Fruit fly (Drosophila melanogaster): Measurements from ENCODE around the gene Nna1.
A peak's percentile ranks its signal among the peaks of the same experiment; 100 is the strongest.

Gene Nna1

dm6 chrX:13643961-13644360 lies 48.1 kb upstream of the Nna1 start (continued):
- TF ChIP-seq en (GFP tag; optimal IDR thresholded peaks at IDR 0.05) = no peak
- TF ChIP-seq emc (GFP tag; optimal IDR thresholded peaks at IDR 0.05) = no peak
- TF ChIP-seq dmrt11E (tag; optimal IDR thresholded peaks at IDR 0.05) = peak; percentile 32
- TF ChIP-seq CG34422 (GFP tag; IDR thresholded peaks at IDR 0.05) = peak; percentile 75
- TF ChIP-seq dan (GFP tag; IDR thresholded peaks at IDR 0.05) = no peak
- TF ChIP-seq CG11723 (GFP tag; optimal IDR thresholded peaks at IDR 0.05) = no peak
- TF ChIP-seq Six4 (GFP tag; optimal IDR thresholded peaks at IDR 0.05) = peak; percentile 17
- peak; percentile 30 for TF ChIP-seq fd3F (GFP tag; optimal IDR thresholded peaks at IDR 0.05)
- TF ChIP-seq seq (GFP tag; IDR thresholded peaks at IDR 0.05) = no peak
- peak; percentile 73 for TF ChIP-seq CG32772 (GFP tag; IDR thresholded peaks at IDR 0.05)
- peak; percentile 3 for TF ChIP-seq Ets97D (GFP tag; optimal IDR thresholded peaks at IDR 0.05)
- TF ChIP-seq sqz (GFP tag; optimal IDR thresholded peaks at IDR 0.05) = peak; percentile 84
- no peak for TF ChIP-seq HmgZ (tag; optimal IDR thresholded peaks at IDR 0.05)
- TF ChIP-seq caup (GFP tag; optimal IDR thresholded peaks at IDR 0.05; ENCODE audit: severe bottlenecking) = peak; percentile 44
- peak; percentile 38 for TF ChIP-seq CG2120 (GFP tag; optimal IDR thresholded peaks at IDR 0.05)
- TF ChIP-seq ap (GFP tag; IDR thresholded peaks at IDR 0.05) = peak; percentile 61
- no peak for TF ChIP-seq CG12104 (GFP tag; optimal IDR thresholded peaks at IDR 0.05)
- TF ChIP-seq CG12219 (GFP tag; optimal IDR thresholded peaks at IDR 0.05) = peak; percentile 36
- no peak for TF ChIP-seq C15 (GFP tag; IDR thresholded peaks at IDR 0.05)
- TF ChIP-seq CG10979 (tag; optimal IDR thresholded peaks at IDR 0.05) = peak; percentile 63
- TF ChIP-seq Bteb2 (GFP tag; optimal IDR thresholded peaks at IDR 0.05) = no peak
- TF ChIP-seq Side (GFP tag; optimal IDR thresholded peaks at IDR 0.05) = peak; percentile 57
- no peak for TF ChIP-seq tx (GFP tag; optimal IDR thresholded peaks at IDR 0.05)
- peak; percentile 28 for TF ChIP-seq CG15269 (tag; optimal IDR thresholded peaks at IDR 0.05)
- peak; percentile 50 for TF ChIP-seq grn (GFP tag; optimal IDR thresholded peaks at IDR 0.05)
- 0 out of 2 replicates have a peak, but pooled peaks have one; percentile 14 for TF ChIP-seq Drgx (GFP tag; IDR thresholded peaks at IDR 0.05)
- peak; percentile 70 for TF ChIP-seq CG14441 (GFP tag; IDR thresholded peaks at IDR 0.05)
- TF ChIP-seq gt (GFP tag; IDR thresholded peaks at IDR 0.05) = no peak
- TF ChIP-seq Scr (GFP tag; IDR thresholded peaks at IDR 0.05; ENCODE audit: partially characterized antibody) = no peak
- TF ChIP-seq CG2875 (GFP tag; optimal IDR thresholded peaks at IDR 0.05) = peak; percentile 47
- TF ChIP-seq Adf1 (GFP tag; IDR thresholded peaks at IDR 0.05) = no peak
- no peak for TF ChIP-seq Dad (GFP tag; optimal IDR thresholded peaks at IDR 0.05)
- TF ChIP-seq Atf-2 (GFP tag; optimal IDR thresholded peaks at IDR 0.05) = peak; percentile 19
- peak; percentile 48 for TF ChIP-seq CG12071 (GFP tag; optimal IDR thresholded peaks at IDR 0.05)
- no peak for TF ChIP-seq CG31365 (tag; optimal IDR thresholded peaks at IDR 0.05)
- TF ChIP-seq cwo (GFP tag; optimal IDR thresholded peaks at IDR 0.05) = peak; percentile 42
- peak; percentile 42; the same call in 1 of the 2 replicates for TF ChIP-seq H2.0 (GFP tag; IDR thresholded peaks at IDR 0.05)
- peak; percentile 61 for TF ChIP-seq crol (GFP tag; IDR thresholded peaks at IDR 0.05)
- peak; percentile 17 for TF ChIP-seq CG17829 (tag; optimal IDR thresholded peaks at IDR 0.05)
- TF ChIP-seq sug (tag; optimal IDR thresholded peaks at IDR 0.05) = peak; percentile 67
- TF ChIP-seq dati (GFP tag; IDR thresholded peaks at IDR 0.05) = no peak
- TF ChIP-seq Rx (GFP tag; IDR thresholded peaks at IDR 0.05) = 0 out of 2 replicates have a peak, but pooled peaks have one; percentile 42
- no peak for TF ChIP-seq CG6175 (GFP tag; IDR thresholded peaks at IDR 0.05)
- peak; percentile 21 for TF ChIP-seq Spps (tag; optimal IDR thresholded peaks at IDR 0.05)
- no peak for TF ChIP-seq toy (GFP tag; IDR thresholded peaks at IDR 0.05)
- TF ChIP-seq tgo (GFP tag; IDR thresholded peaks at IDR 0.05) = peak; percentile 73; the same call in 2 of the 3 replicates
- no peak for TF ChIP-seq CG6765 (GFP tag; optimal IDR thresholded peaks at IDR 0.05)
- TF ChIP-seq CG9727 (GFP tag; optimal IDR thresholded peaks at IDR 0.05) = peak; percentile 56
- no peak for TF ChIP-seq CG11560 (tag; IDR thresholded peaks at IDR 0.05)
- no peak for TF ChIP-seq Dip3 (GFP tag; optimal IDR thresholded peaks at IDR 0.05)
- peak; percentile 30 for TF ChIP-seq CG7786 (GFP tag; optimal IDR thresholded peaks at IDR 0.05)
- TF ChIP-seq CG10462 (GFP tag; optimal IDR thresholded peaks at IDR 0.05) = no peak
